Worm (Caenorhabditis elegans) whole organism, late embryonic: Measurements from ENCODE around the gene F44E2.4.
A peak's percentile ranks its signal among the peaks of the same experiment; 100 is the strongest.

ENCODE experiments used
- C08G9.2 ChIP-seq: sonication (generic microtip); optimal IDR thresholded peaks from 2 replicates; lab custom pipeline; 2016; ENCODE audit warnings: mild to moderate bottlenecking, missing genetic modification characterization, moderate library complexity, missing compliant biosample characterization
- C38D4.7 ChIP-seq: fragments of 200-800 bp; sonication (Bioruptor generic); optimal IDR thresholded peaks from 2 replicates; lab custom pipeline; 2018; ENCODE audit warnings: mild to moderate bottlenecking, missing genetic modification characterization, moderate library complexity, missing compliant biosample characterization
- K09A11.1 ChIP-seq: sonication (generic microtip); optimal IDR thresholded peaks from 2 replicates; lab custom pipeline; 2017; ENCODE audit warnings: antibody characterized with exemption, mild to moderate bottlenecking, missing genetic modification characterization, missing compliant biosample characterization; ENCODE audit not compliant: insufficient read depth
- T23F11.4 ChIP-seq: fragments of 200-800 bp; sonication (Bioruptor generic); optimal IDR thresholded peaks from 2 replicates; lab custom pipeline; 2018; ENCODE audit warnings: mild to moderate bottlenecking, missing genetic modification characterization, missing compliant biosample characterization
- Y22D7AL.16 ChIP-seq: sonication (generic microtip); optimal IDR thresholded peaks from 2 replicates; lab custom pipeline; 2016; ENCODE audit warnings: missing genetic modification characterization, missing compliant biosample characterization
- ahr-1 ChIP-seq: sonication (generic microtip); optimal IDR thresholded peaks from 2 replicates; lab custom pipeline; 2016; ENCODE audit warnings: missing genetic modification characterization, missing compliant biosample characterization
- ama-1 ChIP-seq: fragments of 150-350 bp; optimal IDR thresholded peaks from 2 replicates; lab custom pipeline; 2014
- ceh-18 ChIP-seq: sonication (generic microtip); optimal IDR thresholded peaks from 2 replicates; lab custom pipeline; 2016; ENCODE audit warnings: missing genetic modification characterization, missing compliant biosample characterization
- ceh-2 ChIP-seq: sonication (generic microtip); optimal IDR thresholded peaks from 2 replicates; lab custom pipeline; 2016; ENCODE audit warnings: missing genotype, missing genetic modification characterization, missing compliant biosample characterization
- ceh-22 ChIP-seq: sonication (generic microtip); optimal IDR thresholded peaks from 2 replicates; lab custom pipeline; 2017; ENCODE audit warnings: missing biosample characterization, missing genetic modification characterization
- ceh-24 ChIP-seq: sonication (generic microtip); optimal IDR thresholded peaks from 2 replicates; lab custom pipeline; 2016; ENCODE audit warnings: mild to moderate bottlenecking, missing genetic modification characterization, missing compliant biosample characterization
- ceh-31 ChIP-seq: sonication (generic microtip); optimal IDR thresholded peaks from 2 replicates; lab custom pipeline; 2016; ENCODE audit warnings: missing genetic modification characterization, missing compliant biosample characterization
- ceh-45 ChIP-seq: fragments of 200-800 bp; sonication (Bioruptor generic); IDR thresholded peaks from 2 replicates; pipeline ENCODE4 v1.3.6; 2022; ENCODE audit warnings: missing genetic modification reagents, missing genetic modification characterization, missing compliant biosample characterization
- ceh-48 ChIP-seq: sonication (generic microtip); optimal IDR thresholded peaks from 2 replicates; lab custom pipeline; 2016; ENCODE audit warnings: missing genetic modification characterization, inconsistent platforms, missing compliant biosample characterization
- ceh-6 ChIP-seq: fragments of 200-800 bp; sonication (Bioruptor generic); optimal IDR thresholded peaks from 2 replicates; lab custom pipeline; 2018; ENCODE audit warnings: mild to moderate bottlenecking, missing genetic modification characterization, missing compliant biosample characterization
- ceh-9 ChIP-seq: sonication (generic microtip); optimal IDR thresholded peaks from 2 replicates; lab custom pipeline; 2016; ENCODE audit warnings: mild to moderate bottlenecking, missing genetic modification characterization, inconsistent platforms, missing compliant biosample characterization
- che-1 ChIP-seq: sonication (generic microtip); optimal IDR thresholded peaks from 2 replicates; lab custom pipeline; 2016; ENCODE audit warnings: mild to moderate bottlenecking, missing genetic modification characterization, missing compliant biosample characterization
- ets-4 ChIP-seq: sonication (generic microtip); optimal IDR thresholded peaks from 2 replicates; lab custom pipeline; 2016; ENCODE audit warnings: missing genetic modification characterization, missing compliant biosample characterization
- fax-1 ChIP-seq: sonication (generic microtip); optimal IDR thresholded peaks from 2 replicates; lab custom pipeline; 2016; ENCODE audit warnings: missing genotype, missing genetic modification characterization, missing compliant biosample characterization
- fkh-6 ChIP-seq: sonication (generic microtip); optimal IDR thresholded peaks from 2 replicates; lab custom pipeline; 2016; ENCODE audit warnings: missing genetic modification characterization, missing compliant biosample characterization
- gmeb-2 ChIP-seq: sonication (generic microtip); optimal IDR thresholded peaks from 2 replicates; lab custom pipeline; 2016; ENCODE audit warnings: missing genetic modification characterization, inconsistent platforms, missing compliant biosample characterization
- hlh-13 ChIP-seq: fragments of 200-800 bp; sonication (Bioruptor generic); optimal IDR thresholded peaks from 2 replicates; lab custom pipeline; 2018; ENCODE audit warnings: mild to moderate bottlenecking, missing genetic modification characterization, missing compliant biosample characterization
- hlh-15 ChIP-seq: sonication (generic microtip); optimal IDR thresholded peaks from 2 replicates; lab custom pipeline; 2016; ENCODE audit warnings: missing genetic modification characterization, missing compliant biosample characterization
- hlh-6 ChIP-seq: sonication (generic microtip); optimal IDR thresholded peaks from 2 replicates; lab custom pipeline; 2016; ENCODE audit warnings: missing genotype, missing genetic modification characterization, missing compliant biosample characterization
- hlh-8 ChIP-seq: sonication (generic microtip); optimal IDR thresholded peaks from 2 replicates; lab custom pipeline; 2016; ENCODE audit warnings: missing genotype, missing genetic modification characterization, missing compliant biosample characterization
- mec-3 ChIP-seq: sonication (generic microtip); optimal IDR thresholded peaks from 2 replicates; lab custom pipeline; 2016; ENCODE audit warnings: borderline replicate concordance, missing genetic modification characterization, missing compliant biosample characterization
- nfya-1 ChIP-seq: sonication (generic microtip); optimal IDR thresholded peaks from 2 replicates; lab custom pipeline; 2017; ENCODE audit warnings: missing genetic modification characterization, mild to moderate bottlenecking, missing compliant biosample characterization, antibody characterized with exemption, moderate library complexity
- odd-2 ChIP-seq: sonication (generic microtip); optimal IDR thresholded peaks from 2 replicates; lab custom pipeline; 2017; ENCODE audit warnings: antibody characterized with exemption, mild to moderate bottlenecking, missing genetic modification characterization, missing compliant biosample characterization
- pag-3 ChIP-seq: sonication (generic microtip); optimal IDR thresholded peaks from 2 replicates; lab custom pipeline; 2016; ENCODE audit warnings: missing compliant biosample characterization, missing genetic modification characterization, borderline replicate concordance
- pax-1 ChIP-seq: fragments of 150-350 bp; optimal IDR thresholded peaks from 2 replicates; lab custom pipeline; 2014; ENCODE audit warnings: missing biosample characterization, missing genetic modification characterization
- pha-2 ChIP-seq: sonication (generic microtip); optimal IDR thresholded peaks from 2 replicates; lab custom pipeline; 2017; ENCODE audit warnings: mild to moderate bottlenecking, missing genetic modification characterization, missing compliant biosample characterization
- pha-4 ChIP-seq: fragments of 150-350 bp; optimal IDR thresholded peaks from 2 replicates; lab custom pipeline; 2018; ENCODE audit warnings: missing biosample characterization, missing genetic modification reagents, missing genetic modification characterization
- pros-1 ChIP-seq: fragments of 150-350 bp; optimal IDR thresholded peaks from 2 replicates; lab custom pipeline; 2014; ENCODE audit warnings: missing biosample characterization, missing genetic modification reagents, missing genetic modification characterization
- ref-2 ChIP-seq: sonication (generic microtip); optimal IDR thresholded peaks from 2 replicates; lab custom pipeline; 2016; ENCODE audit warnings: missing genetic modification characterization, missing compliant biosample characterization
- rnt-1 ChIP-seq: sonication (generic microtip); optimal IDR thresholded peaks from 2 replicates; lab custom pipeline; 2016; ENCODE audit warnings: missing genetic modification characterization, missing compliant biosample characterization
- sdc-2 ChIP-seq: sonication (generic microtip); optimal IDR thresholded peaks from 2 replicates; lab custom pipeline; 2016; ENCODE audit warnings: missing genotype, missing genetic modification characterization, missing compliant biosample characterization
- sox-2 ChIP-seq: fragments of 200-800 bp; sonication (Bioruptor generic); IDR thresholded peaks from 2 replicates; pipeline ENCODE4 v1.3.6; 2022; ENCODE audit warnings: missing genetic modification reagents, missing genetic modification characterization, missing compliant biosample characterization
- syd-9 ChIP-seq: sonication (generic microtip); optimal IDR thresholded peaks from 2 replicates; lab custom pipeline; 2016; ENCODE audit warnings: mild to moderate bottlenecking, missing genetic modification characterization, moderate library complexity, missing compliant biosample characterization
- tbx-2 ChIP-seq: sonication (generic microtip); optimal IDR thresholded peaks from 2 replicates; lab custom pipeline; 2016; ENCODE audit warnings: missing genetic modification characterization, missing compliant biosample characterization
- tbx-7 ChIP-seq: sonication (generic microtip); optimal IDR thresholded peaks from 2 replicates; lab custom pipeline; 2016; ENCODE audit warnings: missing genotype, missing genetic modification characterization, missing compliant biosample characterization
- ttx-3 ChIP-seq: sonication (generic microtip); optimal IDR thresholded peaks from 2 replicates; lab custom pipeline; 2016; ENCODE audit warnings: missing genetic modification reagents, missing genetic modification characterization, missing compliant biosample characterization
- unc-3 ChIP-seq, 2 experiments: fragments of 200-800 bp in 1 of 2; sonication (Bioruptor generic) in 1 of 2; sonication (generic microtip) in 1 of 2; conservative IDR thresholded peaks in 1 of 2; optimal IDR thresholded peaks in 1 of 2; 2 replicates each; pipeline versions ENCODE4 v1.3.6 to Lab custom; 2016 to 2022; ENCODE audit warnings: missing compliant biosample characterization in 2 of 2, missing genetic modification characterization in 2 of 2, missing genetic modification reagents in 1 of 2
- unc-42 ChIP-seq: sonication (generic microtip); optimal IDR thresholded peaks from 2 replicates; lab custom pipeline; 2016; ENCODE audit warnings: missing genotype, missing genetic modification characterization, missing compliant biosample characterization
- unc-55 ChIP-seq: sonication (generic microtip); optimal IDR thresholded peaks from 2 replicates; lab custom pipeline; 2017; ENCODE audit warnings: missing biosample characterization, missing genetic modification reagents, missing genetic modification characterization
- unc-86 ChIP-seq: sonication (generic microtip); optimal IDR thresholded peaks from 2 replicates; lab custom pipeline; 2016; ENCODE audit warnings: missing genetic modification characterization, missing compliant biosample characterization
- zip-5 ChIP-seq: sonication (generic microtip); optimal IDR thresholded peaks from 2 replicates; lab custom pipeline; 2016; ENCODE audit warnings: missing genetic modification characterization, missing compliant biosample characterization
- ztf-16 ChIP-seq: sonication (generic microtip); optimal IDR thresholded peaks from 2 replicates; lab custom pipeline; 2017; ENCODE audit warnings: missing genetic modification characterization, missing compliant biosample characterization

The F44E2.4 gene

DNA sequence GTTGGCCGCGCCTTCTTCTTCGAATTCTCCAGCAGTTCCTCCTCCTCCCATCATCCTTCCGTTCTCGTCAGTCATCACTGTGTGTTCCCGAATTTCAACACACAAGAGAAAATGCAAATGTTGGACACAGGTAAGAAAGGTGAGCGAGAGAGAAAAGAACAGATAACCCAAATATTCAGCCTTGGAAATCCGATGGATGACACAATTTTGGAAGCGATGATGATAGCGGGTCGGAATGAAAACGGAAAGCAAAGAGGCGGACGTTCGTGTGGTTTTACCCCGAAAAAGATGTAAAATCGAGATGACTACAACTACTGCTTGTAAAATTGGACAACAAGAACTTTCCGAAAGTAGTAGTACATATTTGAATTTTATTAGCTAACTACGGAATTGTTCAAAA is 1.6 kb upstream of the F44E2.4 start:
- peak; percentile 39 for TF ChIP-seq rnt-1 (tag; lab: Kevin White, UChicago)
- no peak for TF ChIP-seq T23F11.4 (GFP tag; lab: Kevin White, UChicago)

DNA sequence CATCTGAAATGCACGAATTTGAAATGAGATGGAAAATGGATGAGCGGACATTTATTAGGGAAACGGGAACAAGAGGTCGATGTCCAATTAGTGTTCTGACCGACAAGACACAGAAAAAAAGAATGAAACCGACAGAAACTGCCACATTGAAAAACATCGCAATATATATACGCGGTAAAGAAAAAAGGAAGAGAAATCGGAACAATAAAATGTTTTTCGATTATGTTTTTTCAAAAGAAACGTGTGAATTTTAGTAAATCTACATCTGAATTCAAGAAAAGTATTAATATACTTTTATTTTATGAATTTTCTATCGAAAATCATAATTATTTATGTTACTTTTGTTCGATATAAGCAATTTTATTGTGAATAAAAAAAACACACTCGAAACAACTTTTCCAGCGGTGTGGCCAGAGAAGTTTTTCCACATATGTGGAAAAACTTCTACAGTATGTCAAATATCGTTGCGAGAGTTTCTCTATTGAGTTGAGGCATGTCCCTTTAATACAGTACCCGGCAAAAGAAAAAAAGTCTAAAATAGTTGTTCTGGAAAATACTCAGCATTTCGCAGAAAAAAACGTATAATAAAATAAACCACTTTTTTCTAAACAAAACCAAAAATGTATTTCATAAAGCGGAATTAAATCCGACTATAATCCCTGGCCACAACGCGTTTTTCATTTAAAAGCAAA is 7.0 kb downstream of the F44E2.4 start, which contains the start of gene F44E2.10:
Gene F44E2.10, minus strand, starts transcription at position 51 of the 692 bp plus-strand sequence.
- no peak for TF ChIP-seq che-1
- no peak for TF ChIP-seq sdc-2 (tag; lab: Kevin White, UChicago)
- TF ChIP-seq sox-2 (GFP tag; lab: Robert Waterston, UW), result no peak
- no peak for TF ChIP-seq C08G9.2
- TF ChIP-seq pros-1 (tag; lab: Kevin White, UChicago), result no peak
- TF ChIP-seq hlh-6 (tag; lab: Kevin White, UChicago), result no peak
- no peak for TF ChIP-seq ceh-48 (tag; lab: Kevin White, UChicago)
- no peak for TF ChIP-seq ztf-16 (tag; lab: Kevin White, UChicago)
- no peak for TF ChIP-seq pax-1
- no peak for TF ChIP-seq ttx-3 (tag; lab: Kevin White, UChicago)
- no peak for TF ChIP-seq pha-2 (tag; lab: Kevin White, UChicago)
- TF ChIP-seq pha-4 (tag; lab: Kevin White, UChicago), result no peak
- TF ChIP-seq tbx-7 (tag; lab: Kevin White, UChicago), result no peak
- no peak for TF ChIP-seq ceh-6
- TF ChIP-seq ama-1 (lab: Kevin White, UChicago), result no peak
- no peak for TF ChIP-seq syd-9
- TF ChIP-seq, all 69 proteins: peak for 0

DNA sequence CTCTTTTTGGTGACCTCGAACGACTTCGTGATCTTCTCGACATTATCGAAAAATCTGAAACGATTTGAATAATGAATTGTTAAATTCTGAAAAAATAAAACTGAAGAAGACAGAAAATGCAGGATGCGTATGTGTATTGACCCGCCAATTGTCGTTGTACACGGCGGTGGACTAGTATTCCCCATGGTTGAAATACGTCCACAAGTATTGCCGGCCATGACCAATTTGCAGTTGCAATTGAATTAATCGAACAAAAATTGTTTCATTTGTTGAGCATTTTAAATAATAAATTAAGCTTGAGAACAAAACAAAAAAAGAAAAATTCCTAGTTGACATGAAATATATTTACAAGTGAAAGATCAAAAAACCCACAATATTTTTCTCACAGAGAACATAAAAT is 9.0 kb downstream of the F44E2.4 start, which contains the start of gene F44E2.3:
Gene F44E2.3, minus strand, starts transcription at position 61 of the 400 bp plus-strand sequence.
- TF ChIP-seq mec-3 (tag; lab: Kevin White, UChicago), result no peak
- no peak for TF ChIP-seq Y22D7AL.16 (tag; lab: Kevin White, UChicago)
- no peak for TF ChIP-seq C38D4.7 (GFP tag; lab: Kevin White, UChicago)
- TF ChIP-seq ceh-24, result no peak
- TF ChIP-seq hlh-8, result no peak
- no peak for TF ChIP-seq ceh-9 (tag; lab: Kevin White, UChicago)
- TF ChIP-seq ceh-6, result no peak
- no peak for TF ChIP-seq ceh-45 (GFP tag; lab: Robert Waterston, UW)
- TF ChIP-seq odd-2 (tag; lab: Kevin White, UChicago), result no peak
- TF ChIP-seq fax-1, result no peak
- TF ChIP-seq K09A11.1, result no peak
- no peak for TF ChIP-seq pag-3 (tag; lab: Kevin White, UChicago)
- peak; percentile 57 for TF ChIP-seq ceh-31 (tag; lab: Kevin White, UChicago)
- TF ChIP-seq nfya-1 (tag; lab: Kevin White, UChicago), result no peak
- TF ChIP-seq che-1, result no peak
- no peak for TF ChIP-seq fkh-6 (tag; lab: Kevin White, UChicago)
- no peak for TF ChIP-seq ref-2 (tag; lab: Kevin White, UChicago)
- TF ChIP-seq ets-4 (tag; lab: Kevin White, UChicago), result peak; percentile 25
- TF ChIP-seq unc-86 (tag; lab: Kevin White, UChicago), result no peak
- peak; percentile 65 for TF ChIP-seq C08G9.2
- TF ChIP-seq hlh-13, result no peak
- no peak for TF ChIP-seq unc-3 (GFP tag; conservative IDR thresholded peaks at IDR 0.05; lab: Robert Waterston, UW)
- no peak for TF ChIP-seq unc-3 (tag; optimal IDR thresholded peaks at IDR 0.05; lab: Kevin White, UChicago)
- no peak for TF ChIP-seq pax-1
- no peak for TF ChIP-seq hlh-6 (tag; lab: Kevin White, UChicago)
- no peak for TF ChIP-seq ceh-18 (tag; lab: Kevin White, UChicago)
- TF ChIP-seq sox-2 (GFP tag; lab: Robert Waterston, UW), result no peak
- TF ChIP-seq ceh-22 (tag; lab: Kevin White, UChicago), result no peak
- TF ChIP-seq ceh-2 (tag; lab: Kevin White, UChicago), result peak; percentile 5
- TF ChIP-seq unc-42 (tag; lab: Kevin White, UChicago), result peak; percentile 88
- TF ChIP-seq ama-1 (lab: Kevin White, UChicago), result no peak
- TF ChIP-seq pha-4 (tag; lab: Kevin White, UChicago), result no peak
- no peak for TF ChIP-seq zip-5 (tag; lab: Kevin White, UChicago)
- no peak for TF ChIP-seq syd-9
- peak; percentile 31 for TF ChIP-seq tbx-2
- no peak for TF ChIP-seq sdc-2 (tag; lab: Kevin White, UChicago)
- no peak for TF ChIP-seq ahr-1 (tag; lab: Kevin White, UChicago)
- no peak for TF ChIP-seq hlh-15
- no peak for TF ChIP-seq unc-55 (GFP tag; lab: Kevin White, UChicago)
- TF ChIP-seq gmeb-2 (tag; lab: Kevin White, UChicago), result no peak
